Worm (Caenorhabditis elegans): ENCODE measurements around the gene tomm-40.

ce11 chrII:8948640-8949039, 24.7 kb downstream of the tomm-40 start:
- TF ChIP-seq flt-1 (GFP tag; IDR thresholded peaks at IDR 0.05) (no peak), ama-1 (optimal IDR thresholded peaks at IDR 0.05) (no peak), pes-1 (GFP tag; IDR thresholded peaks at IDR 0.05) (no peak), tbx-37 (GFP tag; conservative IDR thresholded peaks at IDR 0.05) (no peak)

Data from whole organism, early embryonic.